Worm (Caenorhabditis elegans) whole organism, late embryonic: ENCODE results near the gene srh-266.

Source experiments
- F13H6.1 ChIP-seq: sonication (generic microtip); optimal IDR thresholded peaks from 2 replicates; lab custom pipeline; 2016; ENCODE audit warnings: missing genetic modification characterization, missing compliant biosample characterization
- ahr-1 ChIP-seq: sonication (generic microtip); optimal IDR thresholded peaks from 2 replicates; lab custom pipeline; 2016; ENCODE audit warnings: missing genetic modification characterization, missing compliant biosample characterization
- ceh-24 ChIP-seq: sonication (generic microtip); optimal IDR thresholded peaks from 2 replicates; lab custom pipeline; 2016; ENCODE audit warnings: mild to moderate bottlenecking, missing genetic modification characterization, missing compliant biosample characterization
- dmd-4 ChIP-seq: sonication (generic microtip); optimal IDR thresholded peaks from 2 replicates; lab custom pipeline; 2016; ENCODE audit warnings: borderline replicate concordance, missing genetic modification characterization, missing compliant biosample characterization
- elt-2 ChIP-seq: sonication (generic microtip); optimal IDR thresholded peaks from 2 replicates; lab custom pipeline; 2016; ENCODE audit warnings: missing genetic modification reagents, missing genetic modification characterization, missing compliant biosample characterization
- fkh-10 ChIP-seq: fragments of 150-350 bp; optimal IDR thresholded peaks from 2 replicates; lab custom pipeline; 2014; ENCODE audit warnings: missing biosample characterization, missing genetic modification reagents, missing genetic modification characterization
- hlh-13 ChIP-seq: fragments of 200-800 bp; sonication (Bioruptor generic); optimal IDR thresholded peaks from 2 replicates; lab custom pipeline; 2018; ENCODE audit warnings: mild to moderate bottlenecking, missing genetic modification characterization, missing compliant biosample characterization
- nfya-1 ChIP-seq: sonication (generic microtip); optimal IDR thresholded peaks from 2 replicates; lab custom pipeline; 2017; ENCODE audit warnings: missing genetic modification characterization, mild to moderate bottlenecking, missing compliant biosample characterization, antibody characterized with exemption, moderate library complexity
- nhr-232 ChIP-seq: sonication (generic microtip); optimal IDR thresholded peaks from 2 replicates; lab custom pipeline; 2016; ENCODE audit warnings: missing genetic modification characterization, missing compliant biosample characterization
- odd-2 ChIP-seq: sonication (generic microtip); optimal IDR thresholded peaks from 2 replicates; lab custom pipeline; 2017; ENCODE audit warnings: antibody characterized with exemption, mild to moderate bottlenecking, missing genetic modification characterization, missing compliant biosample characterization
- pha-4 ChIP-seq: fragments of 150-350 bp; optimal IDR thresholded peaks from 2 replicates; lab custom pipeline; 2018; ENCODE audit warnings: missing biosample characterization, missing genetic modification reagents, missing genetic modification characterization
- sdc-2 ChIP-seq: sonication (generic microtip); optimal IDR thresholded peaks from 2 replicates; lab custom pipeline; 2016; ENCODE audit warnings: missing genotype, missing genetic modification characterization, missing compliant biosample characterization
- tbx-2 ChIP-seq: sonication (generic microtip); optimal IDR thresholded peaks from 2 replicates; lab custom pipeline; 2016; ENCODE audit warnings: missing genetic modification characterization, missing compliant biosample characterization
- unc-3 ChIP-seq, 2 experiments: fragments of 200-800 bp in 1 of 2; sonication (Bioruptor generic) in 1 of 2; sonication (generic microtip) in 1 of 2; conservative IDR thresholded peaks in 1 of 2; optimal IDR thresholded peaks in 1 of 2; 2 replicates each; pipeline versions ENCODE4 v1.3.6 to Lab custom; 2016 to 2022; ENCODE audit warnings: missing compliant biosample characterization in 2 of 2, missing genetic modification characterization in 2 of 2, missing genetic modification reagents in 1 of 2

DNA sequence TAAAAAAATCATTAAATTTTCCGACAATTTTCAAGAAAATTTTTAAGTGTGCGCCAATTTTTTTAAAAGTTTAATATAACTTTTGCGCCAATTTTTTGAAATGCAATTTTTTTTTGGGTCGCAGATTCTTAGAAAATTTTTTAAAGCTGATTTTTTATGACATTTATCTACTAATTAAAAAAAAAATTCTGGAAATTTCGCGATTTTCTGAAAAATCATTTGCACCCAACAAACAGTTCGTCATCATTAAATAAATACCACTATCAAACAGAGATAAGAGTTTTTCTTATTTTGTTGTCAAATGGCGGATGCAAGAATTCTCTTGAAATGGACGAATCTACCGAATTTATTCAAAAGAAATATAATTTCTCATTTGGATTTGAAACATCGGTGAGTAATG is 49.3 kb upstream of the srh-266 start, which contains the start of gene F48G7.13:
- TF ChIP-seq fkh-10 (no peak), elt-2 (tag; lab: Kevin White, UChicago) (no peak), odd-2 (tag; lab: Kevin White, UChicago) (no peak), nhr-232 (tag; lab: Kevin White, UChicago) (no peak), ceh-24 (tag; lab: Kevin White, UChicago) (no peak), ahr-1 (tag; lab: Kevin White, UChicago) (no peak), pha-4 (tag; lab: Kevin White, UChicago) (no peak), hlh-13 (GFP tag; lab: Kevin White, UChicago) (no peak), F13H6.1 (tag; lab: Kevin White, UChicago) (no peak), tbx-2 (tag; lab: Kevin White, UChicago) (no peak), unc-3 (GFP tag; conservative IDR thresholded peaks at IDR 0.05; lab: Robert Waterston, UW) (no peak), unc-3 (tag; optimal IDR thresholded peaks at IDR 0.05; lab: Kevin White, UChicago) (no peak), sdc-2 (no peak), nfya-1 (tag; lab: Kevin White, UChicago) (no peak), dmd-4 (no peak)
